Worm (Caenorhabditis elegans): Measurements from ENCODE around the gene zif-1.

The zif-1 gene

DNA sequence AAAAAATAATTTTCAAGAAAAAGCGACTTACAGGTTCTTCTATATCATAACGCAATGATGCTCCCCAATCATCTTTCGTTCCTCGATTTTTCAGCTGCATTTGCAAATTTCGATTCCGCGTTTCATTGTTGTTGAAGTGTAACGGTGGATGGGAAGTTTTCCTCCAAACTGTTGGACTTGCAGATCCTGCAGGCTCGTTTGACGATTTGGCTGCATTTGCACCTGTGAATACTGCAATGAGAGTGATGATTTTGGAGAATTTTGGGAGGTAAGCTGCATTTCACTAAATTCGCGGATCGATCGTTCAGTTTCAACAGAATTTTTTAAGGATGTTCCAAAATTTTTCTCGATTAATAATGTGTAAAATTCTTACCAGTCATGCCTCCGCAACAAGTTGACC, 21.7 kb upstream of the zif-1 start:
- no peak for TF ChIP-seq aly-2 (tag; optimal IDR thresholded peaks at IDR 0.05)
- no peak for TF ChIP-seq unc-62 (GFP tag; optimal IDR thresholded peaks at IDR 0.05)
- no peak for TF ChIP-seq ceh-82 (tag; optimal IDR thresholded peaks at IDR 0.05)
- no peak for TF ChIP-seq sem-4 (tag; optimal IDR thresholded peaks at IDR 0.05)
- TF ChIP-seq mab-5 (tag; optimal IDR thresholded peaks at IDR 0.05) = no peak
- TF ChIP-seq ama-1 (optimal IDR thresholded peaks at IDR 0.05) = no peak
- TF ChIP-seq nhr-11 (tag; optimal IDR thresholded peaks at IDR 0.05) = no peak
- no peak for TF ChIP-seq peb-1 (tag; optimal IDR thresholded peaks at IDR 0.05)

DNA sequence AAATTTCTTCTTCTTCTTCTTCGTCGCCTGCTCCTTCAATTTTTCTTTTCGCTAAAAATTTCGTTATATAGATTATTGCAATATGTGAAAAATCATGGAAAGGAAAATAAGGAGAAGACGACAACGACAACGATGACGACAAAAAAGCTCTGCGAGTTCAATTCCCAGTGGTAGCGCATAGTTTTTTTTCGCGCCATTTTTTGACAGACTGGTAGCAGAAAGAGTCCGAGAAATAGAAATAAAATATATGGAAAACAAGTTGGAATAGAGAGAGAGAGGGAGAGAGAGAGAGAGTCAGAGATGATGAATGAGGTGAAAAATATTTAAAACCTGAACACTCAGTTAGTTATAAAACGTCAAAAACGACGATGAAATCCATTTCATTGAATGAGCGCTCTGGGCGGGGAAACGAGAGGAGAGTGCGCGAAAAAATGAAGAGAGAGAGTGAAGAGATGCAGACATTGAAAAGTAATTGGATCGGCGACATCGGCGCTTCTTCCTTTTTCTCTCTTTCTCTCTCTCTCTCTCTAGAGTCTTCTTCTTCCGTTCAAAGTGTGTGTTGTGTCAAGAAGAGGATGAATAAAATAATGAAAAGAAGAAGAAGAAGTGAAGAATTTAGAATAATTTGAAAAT, 20.6 kb upstream of the zif-1 start, which contains the start of gene pde-2:
pde-2 (minus strand) TSS at position 51 of the 633 bp plus-strand sequence.
- TF ChIP-seq F13H6.1 (tag; optimal IDR thresholded peaks at IDR 0.05) (peak; percentile 68), Y55F3AM.14 (GFP tag; optimal IDR thresholded peaks at IDR 0.05) (peak; percentile 12), sem-4 (tag; optimal IDR thresholded peaks at IDR 0.05) (peak; percentile 76), fos-1 (tag; optimal IDR thresholded peaks at IDR 0.05) (peak; percentile 36), nhr-237 (tag; optimal IDR thresholded peaks at IDR 0.05) (no peak), lin-13 (GFP tag; optimal IDR thresholded peaks at IDR 0.05) (peak; percentile 11), gmeb-1 (tag; optimal IDR thresholded peaks at IDR 0.05) (no peak), elt-1 (tag; optimal IDR thresholded peaks at IDR 0.05) (no peak), nhr-6 (tag; optimal IDR thresholded peaks at IDR 0.05) (peak; percentile 61), unc-62 (GFP tag; optimal IDR thresholded peaks at IDR 0.05) (no peak), peb-1 (tag; optimal IDR thresholded peaks at IDR 0.05) (no peak), R02D3.7 (tag; optimal IDR thresholded peaks at IDR 0.05) (no peak), ceh-16 (tag; optimal IDR thresholded peaks at IDR 0.05) (no peak), dmd-4 (tag; optimal IDR thresholded peaks at IDR 0.05) (no peak), nhr-129 (tag; optimal IDR thresholded peaks at IDR 0.05) (peak; percentile 74), nhr-21 (tag; optimal IDR thresholded peaks at IDR 0.05) (no peak), ceh-82 (tag; optimal IDR thresholded peaks at IDR 0.05) (no peak), nhr-77 (tag; optimal IDR thresholded peaks at IDR 0.05) (no peak), ZK546.5 (tag; optimal IDR thresholded peaks at IDR 0.05) (no peak), ztf-11 (tag; optimal IDR thresholded peaks at IDR 0.05) (no peak), nhr-12 (tag; optimal IDR thresholded peaks at IDR 0.05) (no peak), C34F6.9 (tag; optimal IDR thresholded peaks at IDR 0.05) (peak; percentile 81), unc-39 (tag; optimal IDR thresholded peaks at IDR 0.05) (no peak), mdl-1 (tag; optimal IDR thresholded peaks at IDR 0.05) (peak in 1 of 2 experiments; percentile 16), ztf-4 (tag; optimal IDR thresholded peaks at IDR 0.05) (peak; percentile 37), blmp-1 (tag; optimal IDR thresholded peaks at IDR 0.05; ENCODE audit: insufficient read depth) (no peak), alr-1 (tag; optimal IDR thresholded peaks at IDR 0.05) (no peak), sma-3 (GFP tag; optimal IDR thresholded peaks at IDR 0.05) (peak; percentile 6), unc-55 (GFP tag; optimal IDR thresholded peaks at IDR 0.05) (peak; percentile 50), ama-1 (optimal IDR thresholded peaks at IDR 0.05) (no peak), aly-2 (tag; optimal IDR thresholded peaks at IDR 0.05) (no peak), lin-39 (tag; optimal IDR thresholded peaks at IDR 0.05) (no peak), crh-2 (tag; optimal IDR thresholded peaks at IDR 0.05) (peak; percentile 77), nhr-25 (tag; optimal IDR thresholded peaks at IDR 0.05) (peak; percentile 38), mbf-1 (tag; optimal IDR thresholded peaks at IDR 0.05) (no peak), nhr-11 (tag; optimal IDR thresholded peaks at IDR 0.05) (no peak), egl-27 (tag; optimal IDR thresholded peaks at IDR 0.05) (no peak), nhr-10 (tag; optimal IDR thresholded peaks at IDR 0.05) (no peak), ztf-1 (GFP tag; conservative IDR thresholded peaks at IDR 0.05) (no peak), sma-9 (GFP tag; optimal IDR thresholded peaks at IDR 0.05) (peak; percentile 74), sma-9 (tag; optimal IDR thresholded peaks at IDR 0.05) (no peak), skn-1 (tag; optimal IDR thresholded peaks at IDR 0.05) (no peak), mab-5 (tag; optimal IDR thresholded peaks at IDR 0.05) (no peak), zag-1 (tag; optimal IDR thresholded peaks at IDR 0.05) (peak; percentile 75), lsy-2 (tag; optimal IDR thresholded peaks at IDR 0.05) (peak in 1 of 2 experiments; percentile 69), nhr-23 (tag; optimal IDR thresholded peaks at IDR 0.05) (no peak), lin-11 (tag; optimal IDR thresholded peaks at IDR 0.05) (no peak), elt-3 (tag; optimal IDR thresholded peaks at IDR 0.05) (no peak), snpc-4 (tag; optimal IDR thresholded peaks at IDR 0.05) (peak; percentile 61)

Measured in whole organism, L2 larva.